Fruit fly (Drosophila melanogaster) whole organism, embryonic: Measurements from ENCODE around the gene CG14778.
A peak's percentile ranks its signal among the peaks of the same experiment; 100 is the strongest.

Experiments used
- Ada2b ChIP-seq: fragments of 200-800 bp; sonication (Bioruptor generic); IDR thresholded peaks from 2 replicates; pipeline ENCODE4 v1.3.6; 2022; ENCODE audit warnings: missing biosample characterization, missing genetic modification characterization
- CG10147 ChIP-seq: fragments of 200-800 bp; sonication (Bioruptor generic); optimal IDR thresholded peaks from 2 replicates; lab custom pipeline; 2019; ENCODE audit warnings: missing biosample characterization, mild to moderate bottlenecking, missing genetic modification characterization, moderate library complexity
- CG10209 ChIP-seq: fragments of 200-800 bp; sonication (Bioruptor generic); optimal IDR thresholded peaks from 3 replicates; lab custom pipeline; 2017; ENCODE audit warnings: missing biosample characterization, mild to moderate bottlenecking, missing genetic modification characterization, missing genetic modification reagents
- CG10565 ChIP-seq: fragments of 200-800 bp; sonication (Bioruptor generic); optimal IDR thresholded peaks from 3 replicates; lab custom pipeline; 2016; ENCODE audit warnings: missing biosample characterization, mild to moderate bottlenecking, missing genetic modification characterization
- CG10959 ChIP-seq: fragments of 200-800 bp; sonication (Bioruptor generic); IDR thresholded peaks from 2 replicates; pipeline ENCODE4 v1.3.6; 2022; ENCODE audit warnings: missing biosample characterization, missing genetic modification characterization
- CG11723 ChIP-seq: fragments of 200-800 bp; sonication (Bioruptor generic); optimal IDR thresholded peaks from 2 replicates; lab custom pipeline; 2017; ENCODE audit warnings: missing biosample characterization, mild to moderate bottlenecking, missing genetic modification characterization
- CG12219 ChIP-seq: fragments of 200-800 bp; sonication (Bioruptor generic); optimal IDR thresholded peaks from 3 replicates; lab custom pipeline; 2018; ENCODE audit warnings: missing biosample characterization, mild to moderate bottlenecking, missing genetic modification characterization
- CG12744 ChIP-seq: fragments of 200-800 bp; sonication (Bioruptor generic); optimal IDR thresholded peaks from 2 replicates; lab custom pipeline; 2016; ENCODE audit warnings: missing biosample characterization, missing genetic modification characterization
- CG12769 ChIP-seq: fragments of 200-800 bp; sonication (Bioruptor generic); optimal IDR thresholded peaks from 2 replicates; lab custom pipeline; 2019; ENCODE audit warnings: missing biosample characterization, mild to moderate bottlenecking, missing genetic modification characterization, moderate library complexity
- CG14860 ChIP-seq: fragments of 200-800 bp; sonication (Bioruptor generic); IDR thresholded peaks from 3 replicates; pipeline ENCODE4 v1.3.6; 2022; ENCODE audit warnings: missing biosample characterization, missing genetic modification characterization; ENCODE audit not compliant: partially characterized antibody
- CG16779 ChIP-seq: fragments of 200-800 bp; sonication (Bioruptor generic); IDR thresholded peaks from 2 replicates; pipeline ENCODE4 v1.3.6; 2022; ENCODE audit warnings: missing biosample characterization, missing genetic modification characterization
- CG16863 ChIP-seq: fragments of 200-800 bp; sonication (Bioruptor generic); optimal IDR thresholded peaks from 3 replicates; lab custom pipeline; 2016; ENCODE audit warnings: missing biosample characterization, missing genetic modification characterization
- CG32767 ChIP-seq: fragments of 200-800 bp; sonication (Bioruptor generic); IDR thresholded peaks from 2 replicates; pipeline ENCODE4 v1.3.6; 2022; ENCODE audit warnings: missing biosample characterization, missing genetic modification characterization
- CG32772 ChIP-seq: fragments of 200-800 bp; sonication (Bioruptor generic); IDR thresholded peaks from 2 replicates; pipeline ENCODE4 v1.3.6; 2022; ENCODE audit warnings: missing biosample characterization, missing genetic modification characterization
- CG6813 ChIP-seq: fragments of 200-800 bp; sonication (Bioruptor generic); optimal IDR thresholded peaks from 2 replicates; lab custom pipeline; 2017; ENCODE audit warnings: missing biosample characterization, missing genetic modification characterization, mild to moderate bottlenecking, moderate library complexity, missing genetic modification reagents
- CG8281 ChIP-seq: fragments of 200-800 bp; sonication (Bioruptor generic); optimal IDR thresholded peaks from 2 replicates; lab custom pipeline; 2018; ENCODE audit warnings: missing biosample characterization, mild to moderate bottlenecking, missing genetic modification characterization, moderate library complexity
- CG8290 ChIP-seq, 3 experiments: fragments of 200-800 bp; sonication (Bioruptor generic); optimal IDR thresholded peaks; 2 replicates each; lab custom pipeline; 2016 to 2019; ENCODE audit warnings: missing biosample characterization in 3 of 3, missing genetic modification characterization in 3 of 3, mild to moderate bottlenecking in 2 of 3, moderate library complexity in 1 of 3
- CG9215 ChIP-seq: fragments of 200-800 bp; sonication (Bioruptor generic); IDR thresholded peaks from 2 replicates; pipeline ENCODE4 v1.3.6; 2022; ENCODE audit warnings: missing biosample characterization, missing genetic modification characterization
- CG9727 ChIP-seq: fragments of 200-800 bp; sonication (Bioruptor generic); optimal IDR thresholded peaks from 3 replicates; lab custom pipeline; 2017; ENCODE audit warnings: missing biosample characterization, mild to moderate bottlenecking, missing genetic modification characterization
- CoRest ChIP-seq: fragments of 200-800 bp; sonication (Bioruptor generic); optimal IDR thresholded peaks from 3 replicates; lab custom pipeline; 2018; ENCODE audit warnings: missing biosample characterization, mild to moderate bottlenecking, missing genetic modification characterization, moderate library complexity
- Deaf1 ChIP-seq: fragments of 200-800 bp; optimal IDR thresholded peaks from 3 replicates; lab custom pipeline; 2019; ENCODE audit warnings: missing biosample characterization, mild to moderate bottlenecking, missing genetic modification characterization, moderate library complexity
- Dek ChIP-seq: fragments of 200-800 bp; sonication (Bioruptor generic); optimal IDR thresholded peaks from 3 replicates; lab custom pipeline; 2019; ENCODE audit warnings: missing biosample characterization, mild to moderate bottlenecking, missing genetic modification characterization, moderate library complexity
- Doc2 ChIP-seq: fragments of 200-800 bp; sonication (Bioruptor generic); IDR thresholded peaks from 2 replicates; pipeline ENCODE4 v1.3.6; 2022; ENCODE audit warnings: missing biosample characterization, missing genetic modification characterization
- E2f2 ChIP-seq: fragments of 200-800 bp; sonication (Bioruptor generic); IDR thresholded peaks from 2 replicates; pipeline ENCODE4 v1.3.6; 2022; ENCODE audit warnings: missing biosample characterization, missing genetic modification characterization
- Elba2 ChIP-seq: fragments of 200-800 bp; sonication (Bioruptor generic); optimal IDR thresholded peaks from 3 replicates; lab custom pipeline; 2016; ENCODE audit warnings: missing biosample characterization, missing genetic modification characterization
- GATAe ChIP-seq: fragments of 200-800 bp; sonication (Bioruptor generic); conservative IDR thresholded peaks from 2 replicates; pipeline ENCODE4 v1.3.6; 2022; ENCODE audit warnings: missing biosample characterization, missing genetic modification characterization
- Gug ChIP-seq: fragments of 200-800 bp; sonication (Bioruptor generic); IDR thresholded peaks from 4 replicates; pipeline ENCODE4 v1.3.6; 2022; ENCODE audit warnings: missing biosample characterization, missing genetic modification characterization
- HLH54F ChIP-seq: fragments of 200-800 bp; sonication (Bioruptor generic); optimal IDR thresholded peaks from 3 replicates; lab custom pipeline; 2016; ENCODE audit warnings: missing biosample characterization, missing genetic modification characterization
- HLHmδ ChIP-seq: fragments of 200-800 bp; sonication (Bioruptor generic); optimal IDR thresholded peaks from 2 replicates; lab custom pipeline; 2018; ENCODE audit warnings: missing biosample characterization, mild to moderate bottlenecking, missing genetic modification characterization, moderate library complexity
- Hr39 ChIP-seq: fragments of >200 bp; optimal IDR thresholded peaks from 2 replicates; lab custom pipeline; 2017
- NC2α ChIP-seq: fragments of 200-800 bp; sonication (Bioruptor generic); optimal IDR thresholded peaks from 2 replicates; lab custom pipeline; 2016; ENCODE audit warnings: missing biosample characterization, missing genetic modification characterization
- Scr ChIP-seq: fragments of 200-800 bp; sonication (Bioruptor generic); IDR thresholded peaks from 2 replicates; pipeline ENCODE4 v1.3.6; 2022; ENCODE audit warnings: missing biosample characterization, missing genetic modification characterization; ENCODE audit not compliant: partially characterized antibody
- Taf1 ChIP-seq: fragments of 200-800 bp; sonication (Bioruptor generic); IDR thresholded peaks from 2 replicates; pipeline ENCODE4 v1.3.6; 2022; ENCODE audit warnings: missing biosample characterization, missing genetic modification characterization
- cad ChIP-seq: fragments of >200 bp; optimal IDR thresholded peaks from 2 replicates; lab custom pipeline; 2017; ENCODE audit warnings: missing biosample characterization, missing genetic modification characterization
- cas ChIP-seq: fragments of 200-800 bp; sonication (Bioruptor generic); IDR thresholded peaks from 2 replicates; pipeline ENCODE4 v1.3.6; 2022; ENCODE audit warnings: missing biosample characterization, missing genetic modification characterization
- crc ChIP-seq: fragments of 200-800 bp; sonication (Bioruptor generic); optimal IDR thresholded peaks from 2 replicates; lab custom pipeline; 2016; ENCODE audit warnings: missing biosample characterization, missing genetic modification characterization
- dati ChIP-seq: fragments of 200-800 bp; sonication (Bioruptor generic); IDR thresholded peaks from 2 replicates; pipeline ENCODE4 v1.3.6; 2022; ENCODE audit warnings: missing biosample characterization, missing genetic modification characterization
- ems ChIP-seq: fragments of 200-800 bp; sonication (Bioruptor generic); optimal IDR thresholded peaks from 3 replicates; lab custom pipeline; 2016; ENCODE audit warnings: missing biosample characterization, missing genetic modification characterization
- exex ChIP-seq: fragments of 200-800 bp; sonication (Bioruptor generic); optimal IDR thresholded peaks from 4 replicates; lab custom pipeline; 2018; ENCODE audit warnings: missing biosample characterization, mild to moderate bottlenecking, missing genetic modification characterization, moderate library complexity
- fd96Cb ChIP-seq: fragments of 200-800 bp; sonication (Bioruptor generic); optimal IDR thresholded peaks from 2 replicates; lab custom pipeline; 2018; ENCODE audit warnings: missing biosample characterization, mild to moderate bottlenecking, missing genetic modification characterization, moderate library complexity
- fru ChIP-seq: fragments of >200 bp; optimal IDR thresholded peaks from 2 replicates; lab custom pipeline; 2017
- fu2 ChIP-seq: fragments of 200-800 bp; sonication (Bioruptor generic); optimal IDR thresholded peaks from 2 replicates; lab custom pipeline; 2016; ENCODE audit warnings: missing biosample characterization, missing genetic modification characterization
- gcm2 ChIP-seq: fragments of 200-800 bp; sonication (Bioruptor generic); optimal IDR thresholded peaks from 2 replicates; lab custom pipeline; 2016; ENCODE audit warnings: missing biosample characterization, missing genetic modification characterization
- inv ChIP-seq: fragments of 200-800 bp; sonication (Bioruptor generic); IDR thresholded peaks from 2 replicates; pipeline ENCODE4 v1.3.6; 2022; ENCODE audit warnings: missing biosample characterization, missing genetic modification characterization; ENCODE audit not compliant: partially characterized antibody
- lmd ChIP-seq: fragments of 200-800 bp; sonication (Bioruptor generic); IDR thresholded peaks from 2 replicates; pipeline ENCODE4 v1.3.6; 2022; ENCODE audit warnings: missing biosample characterization, missing genetic modification characterization
- pita ChIP-seq: fragments of 200-800 bp; sonication (Bioruptor generic); optimal IDR thresholded peaks from 2 replicates; lab custom pipeline; 2017; ENCODE audit warnings: missing biosample characterization, mild to moderate bottlenecking, missing genetic modification characterization
- so ChIP-seq: fragments of 200-800 bp; sonication (Bioruptor generic); IDR thresholded peaks from 3 replicates; pipeline ENCODE4 v1.3.6; 2022; ENCODE audit warnings: missing biosample characterization, missing genetic modification characterization
- sr ChIP-seq: fragments of 200-800 bp; sonication (Bioruptor generic); IDR thresholded peaks from 3 replicates; pipeline ENCODE4 v1.3.6; 2022; ENCODE audit warnings: missing biosample characterization, missing genetic modification characterization
- ssp ChIP-seq: fragments of 200-800 bp; sonication (Bioruptor generic); IDR thresholded peaks from 2 replicates; pipeline ENCODE4 v1.3.6; 2022; ENCODE audit warnings: missing biosample characterization, missing genetic modification characterization
- vnd ChIP-seq: fragments of 200-800 bp; sonication (Bioruptor generic); IDR thresholded peaks from 3 replicates; pipeline ENCODE4 v1.3.6; 2022; ENCODE audit warnings: missing biosample characterization, missing genetic modification characterization; ENCODE audit not compliant: partially characterized antibody
- zfh2 ChIP-seq: fragments of 200-800 bp; sonication (Bioruptor generic); optimal IDR thresholded peaks from 2 replicates; lab custom pipeline; 2016; ENCODE audit warnings: missing biosample characterization, missing genetic modification characterization

The CG14778 gene

dm6 chrX:1470562-1470961, 3.3 kb downstream of the CG14778 start, which contains the start of gene pck (continued):
- TF ChIP-seq CG10959 (GFP tag; lab: Robert Waterston, UW) (peak; percentile 62), pita (GFP tag; lab: Kevin White, UChicago) (no peak), CG10209 (GFP tag; lab: Kevin White, UChicago) (peak; percentile 37), fu2 (GFP tag; lab: Kevin White, UChicago) (peak; percentile 44), CG11723 (GFP tag; lab: Kevin White, UChicago) (no peak), CG10565 (GFP tag; lab: Kevin White, UChicago) (no peak), CG12769 (no peak), fru (no peak), E2f2 (peak; percentile 78), Taf1 (GFP tag; lab: Robert Waterston, UW) (peak; percentile 50), CG8290 (GFP tag; optimal IDR thresholded peaks at IDR 0.05; lab: Kevin White, UChicago) (peak; percentile 55), CG8290 (tag; optimal IDR thresholded peaks at IDR 0.05; lab: Kevin White, UChicago) (peak in 1 of 2 experiments; percentile 57), gcm2 (GFP tag; lab: Kevin White, UChicago) (peak; percentile 36), CG9215 (GFP tag; lab: Robert Waterston, UW) (peak; percentile 52), CoRest (tag; lab: Kevin White, UChicago) (peak; percentile 49), sr (no peak; the same call in 2 of the 3 replicates), fd96Cb (tag; lab: Kevin White, UChicago) (peak; percentile 20), CG9727 (GFP tag; lab: Kevin White, UChicago) (peak; percentile 69), vnd (0 out of 3 replicates have a peak, but pooled peaks have one; percentile 30), CG12744 (GFP tag; lab: Kevin White, UChicago) (peak; percentile 67), lmd (GFP tag; lab: Robert Waterston, UW) (peak; percentile 44; the same call in 1 of the 2 replicates), crc (GFP tag; lab: Kevin White, UChicago) (peak; percentile 37), CG6813 (peak; percentile 13), CG14860 (GFP tag; lab: Robert Waterston, UW) (peak; percentile 24; the same call in 1 of the 3 replicates), CG10147 (GFP tag; lab: Kevin White, UChicago) (peak; percentile 16), ssp (GFP tag; lab: Robert Waterston, UW) (peak; percentile 38; the same call in 1 of the 2 replicates), NC2α (GFP tag; lab: Kevin White, UChicago) (no peak), CG16863 (GFP tag; lab: Kevin White, UChicago) (peak; percentile 69), cas (no peak), Scr (GFP tag; lab: Robert Waterston, UW) (peak; percentile 67), HLH54F (GFP tag; lab: Kevin White, UChicago) (peak; percentile 53), exex (tag; lab: Kevin White, UChicago) (no peak), ems (peak; percentile 71), zfh2 (GFP tag; lab: Kevin White, UChicago) (peak; percentile 73), so (GFP tag; lab: Robert Waterston, UW) (0 out of 3 replicates have a peak, but pooled peaks have one; percentile 56), Ada2b (GFP tag; lab: Robert Waterston, UW) (peak; percentile 43; the same call in 1 of the 2 replicates), GATAe (no peak), Dek (tag; lab: Kevin White, UChicago) (peak; percentile 14), CG32772 (GFP tag; lab: Robert Waterston, UW) (peak; percentile 43; the same call in 1 of the 2 replicates), CG16779 (no peak), dati (0 out of 2 replicates have a peak, but pooled peaks have one; percentile 20), cad (GFP tag; lab: Kevin White, UChicago) (no peak), CG8281 (no peak), inv (GFP tag; lab: Robert Waterston, UW) (0 out of 2 replicates have a peak, but pooled peaks have one; percentile 25), Hr39 (lab: Kevin White, UChicago) (no peak), Elba2 (GFP tag; lab: Kevin White, UChicago) (peak; percentile 50), Deaf1 (tag; lab: Kevin White, UChicago) (peak; percentile 18), Doc2 (GFP tag; lab: Robert Waterston, UW) (no peak), HLHmδ (no peak), CG12219 (no peak), Gug (GFP tag; lab: Robert Waterston, UW) (peak; percentile 61), CG32767 (GFP tag; lab: Robert Waterston, UW) (peak; percentile 65)
